Worm (Caenorhabditis elegans): Measurements from ENCODE around the gene F57G9.7.

DNA sequence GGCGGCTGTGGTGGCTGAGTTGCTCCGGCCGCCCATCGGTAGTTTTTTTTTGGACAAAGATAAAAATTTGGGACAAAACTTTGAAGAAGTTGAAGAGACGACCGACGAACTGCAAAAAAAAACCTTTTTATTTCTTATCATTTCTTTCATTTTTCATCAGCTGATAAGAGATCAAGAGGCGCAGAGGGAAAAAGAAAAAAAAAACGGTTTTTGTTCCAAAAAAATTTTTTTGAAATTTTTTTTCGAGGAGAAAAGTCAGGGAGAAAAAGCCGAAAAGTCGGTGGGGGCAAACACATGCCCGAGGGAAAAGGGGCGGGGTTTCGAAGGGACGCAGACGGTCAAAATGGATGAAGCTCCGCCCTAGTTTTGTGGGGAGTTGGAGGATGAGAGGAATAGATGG, 45.4 kb downstream of the F57G9.7 start, which contains the start of gene ras-1:
- TF ChIP-seq akir-1 (GFP tag; optimal IDR thresholded peaks at IDR 0.05) (no peak), attf-6 (GFP tag; IDR thresholded peaks at IDR 0.05) (no peak), ceh-58 (GFP tag; IDR thresholded peaks at IDR 0.05) (no peak), F52B5.7 (tag; optimal IDR thresholded peaks at IDR 0.05) (no peak), F37B4.10 (GFP tag; IDR thresholded peaks at IDR 0.05) (no peak), mes-4 (tag; optimal IDR thresholded peaks at IDR 0.05) (no peak), cebp-2 (GFP tag; IDR thresholded peaks at IDR 0.05) (no peak), egrh-3 (GFP tag; IDR thresholded peaks at IDR 0.05) (no peak), sea-2 (GFP tag; IDR thresholded peaks at IDR 0.05) (no peak), lin-26 (GFP tag; IDR thresholded peaks at IDR 0.05) (no peak), pha-4 (tag; optimal IDR thresholded peaks at IDR 0.05) (no peak), fkh-3 (tag; optimal IDR thresholded peaks at IDR 0.05) (no peak), nfyb-1 (GFP tag; IDR thresholded peaks at IDR 0.05) (no peak), unc-62 (GFP tag; optimal IDR thresholded peaks at IDR 0.05) (no peak)
